Worm (Caenorhabditis elegans) whole organism, late embryonic: ENCODE data around the gene C04E6.7.

Source experiments
- C08G9.2 ChIP-seq: sonication (generic microtip); optimal IDR thresholded peaks from 2 replicates; lab custom pipeline; 2016; ENCODE audit warnings: mild to moderate bottlenecking, missing genetic modification characterization, moderate library complexity, missing compliant biosample characterization
- C38D4.7 ChIP-seq: fragments of 200-800 bp; sonication (Bioruptor generic); optimal IDR thresholded peaks from 2 replicates; lab custom pipeline; 2018; ENCODE audit warnings: mild to moderate bottlenecking, missing genetic modification characterization, moderate library complexity, missing compliant biosample characterization
- K02D7.2 ChIP-seq: sonication (generic microtip); optimal IDR thresholded peaks from 2 replicates; lab custom pipeline; 2017; ENCODE audit warnings: mild to moderate bottlenecking, missing genetic modification characterization, missing compliant biosample characterization
- K09A11.1 ChIP-seq: sonication (generic microtip); optimal IDR thresholded peaks from 2 replicates; lab custom pipeline; 2017; ENCODE audit warnings: antibody characterized with exemption, mild to moderate bottlenecking, missing genetic modification characterization, missing compliant biosample characterization; ENCODE audit not compliant: insufficient read depth
- T23F11.4 ChIP-seq: fragments of 200-800 bp; sonication (Bioruptor generic); optimal IDR thresholded peaks from 2 replicates; lab custom pipeline; 2018; ENCODE audit warnings: mild to moderate bottlenecking, missing genetic modification characterization, missing compliant biosample characterization
- ama-1 ChIP-seq: fragments of 150-350 bp; optimal IDR thresholded peaks from 2 replicates; lab custom pipeline; 2014
- ceh-2 ChIP-seq: sonication (generic microtip); optimal IDR thresholded peaks from 2 replicates; lab custom pipeline; 2016; ENCODE audit warnings: missing genotype, missing genetic modification characterization, missing compliant biosample characterization
- ceh-31 ChIP-seq: sonication (generic microtip); optimal IDR thresholded peaks from 2 replicates; lab custom pipeline; 2016; ENCODE audit warnings: missing genetic modification characterization, missing compliant biosample characterization
- ceh-34 ChIP-seq: sonication (generic microtip); optimal IDR thresholded peaks from 2 replicates; lab custom pipeline; 2016; ENCODE audit warnings: mild to moderate bottlenecking, missing genetic modification characterization, missing compliant biosample characterization
- ceh-9 ChIP-seq: sonication (generic microtip); optimal IDR thresholded peaks from 2 replicates; lab custom pipeline; 2016; ENCODE audit warnings: mild to moderate bottlenecking, missing genetic modification characterization, inconsistent platforms, missing compliant biosample characterization
- che-1 ChIP-seq: sonication (generic microtip); optimal IDR thresholded peaks from 2 replicates; lab custom pipeline; 2016; ENCODE audit warnings: mild to moderate bottlenecking, missing genetic modification characterization, missing compliant biosample characterization
- dve-1 ChIP-seq: sonication (generic microtip); optimal IDR thresholded peaks from 2 replicates; lab custom pipeline; 2017; ENCODE audit warnings: antibody characterized with exemption, mild to moderate bottlenecking, missing genetic modification characterization, missing compliant biosample characterization
- elt-2 ChIP-seq: sonication (generic microtip); optimal IDR thresholded peaks from 2 replicates; lab custom pipeline; 2016; ENCODE audit warnings: missing genetic modification reagents, missing genetic modification characterization, missing compliant biosample characterization
- elt-4 ChIP-seq: sonication (generic microtip); optimal IDR thresholded peaks from 2 replicates; lab custom pipeline; 2016; ENCODE audit warnings: missing genetic modification characterization, missing compliant biosample characterization
- ets-4 ChIP-seq: sonication (generic microtip); optimal IDR thresholded peaks from 2 replicates; lab custom pipeline; 2016; ENCODE audit warnings: missing genetic modification characterization, missing compliant biosample characterization
- fkh-10 ChIP-seq: fragments of 150-350 bp; optimal IDR thresholded peaks from 2 replicates; lab custom pipeline; 2014; ENCODE audit warnings: missing biosample characterization, missing genetic modification reagents, missing genetic modification characterization
- fkh-6 ChIP-seq: sonication (generic microtip); optimal IDR thresholded peaks from 2 replicates; lab custom pipeline; 2016; ENCODE audit warnings: missing genetic modification characterization, missing compliant biosample characterization
- hlh-13 ChIP-seq: fragments of 200-800 bp; sonication (Bioruptor generic); optimal IDR thresholded peaks from 2 replicates; lab custom pipeline; 2018; ENCODE audit warnings: mild to moderate bottlenecking, missing genetic modification characterization, missing compliant biosample characterization
- hlh-15 ChIP-seq: sonication (generic microtip); optimal IDR thresholded peaks from 2 replicates; lab custom pipeline; 2016; ENCODE audit warnings: missing genetic modification characterization, missing compliant biosample characterization
- hlh-30 ChIP-seq: sonication (generic microtip); optimal IDR thresholded peaks from 2 replicates; lab custom pipeline; 2017; ENCODE audit warnings: antibody characterized with exemption, missing genetic modification characterization, missing compliant biosample characterization; ENCODE audit not compliant: insufficient read depth
- hlh-8 ChIP-seq: sonication (generic microtip); optimal IDR thresholded peaks from 2 replicates; lab custom pipeline; 2016; ENCODE audit warnings: missing genotype, missing genetic modification characterization, missing compliant biosample characterization
- lim-6 ChIP-seq: sonication (generic microtip); optimal IDR thresholded peaks from 2 replicates; lab custom pipeline; 2016; ENCODE audit warnings: missing genetic modification characterization, missing compliant biosample characterization
- madf-2 ChIP-seq: sonication (generic microtip); optimal IDR thresholded peaks from 2 replicates; lab custom pipeline; 2017; ENCODE audit warnings: missing genetic modification characterization, missing compliant biosample characterization
- nfya-1 ChIP-seq: sonication (generic microtip); optimal IDR thresholded peaks from 2 replicates; lab custom pipeline; 2017; ENCODE audit warnings: missing genetic modification characterization, mild to moderate bottlenecking, missing compliant biosample characterization, antibody characterized with exemption, moderate library complexity
- pha-2 ChIP-seq: sonication (generic microtip); optimal IDR thresholded peaks from 2 replicates; lab custom pipeline; 2017; ENCODE audit warnings: mild to moderate bottlenecking, missing genetic modification characterization, missing compliant biosample characterization
- pha-4 ChIP-seq: fragments of 150-350 bp; optimal IDR thresholded peaks from 2 replicates; lab custom pipeline; 2018; ENCODE audit warnings: missing biosample characterization, missing genetic modification reagents, missing genetic modification characterization
- ref-2 ChIP-seq: sonication (generic microtip); optimal IDR thresholded peaks from 2 replicates; lab custom pipeline; 2016; ENCODE audit warnings: missing genetic modification characterization, missing compliant biosample characterization
- syd-9 ChIP-seq: sonication (generic microtip); optimal IDR thresholded peaks from 2 replicates; lab custom pipeline; 2016; ENCODE audit warnings: mild to moderate bottlenecking, missing genetic modification characterization, moderate library complexity, missing compliant biosample characterization
- tbx-7 ChIP-seq: sonication (generic microtip); optimal IDR thresholded peaks from 2 replicates; lab custom pipeline; 2016; ENCODE audit warnings: missing genotype, missing genetic modification characterization, missing compliant biosample characterization
- ztf-16 ChIP-seq: sonication (generic microtip); optimal IDR thresholded peaks from 2 replicates; lab custom pipeline; 2017; ENCODE audit warnings: missing genetic modification characterization, missing compliant biosample characterization

Gene C04E6.7

DNA sequence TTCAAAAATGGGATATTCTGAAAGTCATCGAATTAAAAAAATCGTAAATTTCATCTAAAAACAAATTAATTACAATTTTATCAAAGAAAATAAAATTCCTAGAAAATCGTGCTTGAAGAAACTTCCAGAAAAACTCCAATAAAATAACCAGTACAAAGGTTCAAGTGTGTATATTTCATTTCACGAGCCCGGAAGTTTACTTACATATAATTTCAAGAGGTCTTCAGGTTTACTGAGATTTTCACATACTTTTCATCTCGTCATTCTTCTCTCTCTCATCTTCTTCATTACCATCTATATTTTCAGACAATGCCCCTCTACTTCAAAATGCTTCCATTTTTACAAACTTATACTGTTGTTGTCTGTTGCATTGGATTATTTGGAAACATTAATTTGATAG lies 29.1 kb downstream of the C04E6.7 start, which contains the start of gene srsx-18:
Gene srsx-18 (plus strand): TSS at position 301 of the 400 bp plus-strand sequence.
- TF ChIP-seq C08G9.2 (tag; lab: Kevin White, UChicago) (no peak), nfya-1 (no peak), ceh-34 (tag; lab: Kevin White, UChicago) (no peak), pha-4 (tag; lab: Kevin White, UChicago) (no peak), C38D4.7 (no peak), syd-9 (tag; lab: Kevin White, UChicago) (no peak), elt-4 (tag; lab: Kevin White, UChicago) (no peak)

DNA sequence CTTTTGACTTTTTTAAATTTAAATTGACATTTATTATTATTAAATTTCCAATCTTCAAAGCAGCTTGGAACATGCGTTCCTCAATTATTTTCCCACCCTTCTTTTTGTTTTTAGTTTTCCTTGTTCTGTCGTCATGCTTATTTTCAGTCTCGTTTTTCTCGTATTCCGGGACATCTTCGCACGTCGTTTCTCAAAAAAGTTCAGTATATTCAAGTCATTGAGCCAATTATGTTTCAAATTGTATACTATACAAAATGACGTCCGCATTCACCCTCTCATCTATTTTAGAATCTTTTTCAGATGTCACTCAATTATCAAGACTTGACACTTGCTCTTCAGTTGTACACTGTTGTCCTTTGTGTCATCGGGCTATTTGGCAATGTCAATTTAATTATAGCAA lies 34.2 kb downstream of the C04E6.7 start, which contains the start of gene srsx-17:
Gene srsx-17 (plus strand): TSS at position 301 of the 400 bp plus-strand sequence.
- no peak for TF ChIP-seq T23F11.4 (GFP tag; lab: Kevin White, UChicago)

DNA sequence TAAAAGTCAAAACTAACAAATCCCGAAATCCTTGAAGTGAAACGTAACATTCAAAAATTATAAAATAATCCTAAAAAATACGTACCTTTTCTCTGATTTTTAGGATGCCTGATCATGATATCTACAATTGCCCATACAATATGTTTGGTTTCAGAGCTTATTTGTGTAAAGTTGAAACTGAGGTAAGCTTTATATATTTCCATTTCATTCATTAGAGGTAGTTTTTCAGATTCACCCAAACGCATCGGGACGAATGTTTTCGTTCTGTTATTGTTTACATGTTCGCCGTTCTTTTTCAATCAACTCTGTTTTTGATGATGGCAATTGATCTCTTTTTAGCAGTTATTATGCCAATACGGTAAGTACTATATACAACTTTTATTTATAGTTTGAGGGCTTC lies 34.9 kb downstream of the C04E6.7 start:
- TF ChIP-seq ref-2 (tag; lab: Kevin White, UChicago) (no peak), fkh-6 (no peak), che-1 (tag; lab: Kevin White, UChicago) (no peak), K09A11.1 (no peak), ets-4 (no peak), hlh-13 (GFP tag; lab: Kevin White, UChicago) (no peak), tbx-7 (tag; lab: Kevin White, UChicago) (no peak), ceh-9 (tag; lab: Kevin White, UChicago) (no peak), hlh-15 (tag; lab: Kevin White, UChicago) (no peak), C08G9.2 (tag; lab: Kevin White, UChicago) (no peak), ztf-16 (tag; lab: Kevin White, UChicago) (no peak), ceh-2 (tag; lab: Kevin White, UChicago) (no peak), T23F11.4 (GFP tag; lab: Kevin White, UChicago) (no peak), hlh-8 (tag; lab: Kevin White, UChicago) (no peak), C38D4.7 (no peak), pha-2 (tag; lab: Kevin White, UChicago) (no peak)

DNA sequence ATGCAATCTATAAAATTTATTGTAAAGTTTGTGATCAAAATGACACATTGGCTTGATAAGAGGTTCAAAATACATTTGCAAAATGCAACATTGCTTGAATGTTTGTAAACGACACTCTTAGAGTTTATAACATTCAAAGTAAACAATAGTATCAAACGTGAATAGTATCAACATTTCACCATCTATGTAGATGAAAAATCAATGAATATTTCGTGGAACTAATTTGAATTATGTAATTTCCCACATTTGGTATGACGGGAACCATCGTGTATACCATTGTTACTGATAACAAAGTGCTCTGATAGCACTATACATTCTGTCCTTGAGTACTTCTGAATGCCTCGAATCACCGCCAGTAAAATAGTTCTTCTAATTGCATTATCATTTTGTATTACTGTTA lies 37.5 kb downstream of the C04E6.7 start, which contains the start of gene galt-1:
Gene galt-1 (plus strand): TSS at position 318 of the 400 bp plus-strand sequence.
- TF ChIP-seq dve-1 (tag; lab: Kevin White, UChicago) (no peak), C38D4.7 (no peak), madf-2 (no peak), hlh-8 (tag; lab: Kevin White, UChicago) (no peak), elt-2 (tag; lab: Kevin White, UChicago) (peak; percentile 55), ceh-31 (tag; lab: Kevin White, UChicago) (no peak), fkh-10 (no peak)

DNA sequence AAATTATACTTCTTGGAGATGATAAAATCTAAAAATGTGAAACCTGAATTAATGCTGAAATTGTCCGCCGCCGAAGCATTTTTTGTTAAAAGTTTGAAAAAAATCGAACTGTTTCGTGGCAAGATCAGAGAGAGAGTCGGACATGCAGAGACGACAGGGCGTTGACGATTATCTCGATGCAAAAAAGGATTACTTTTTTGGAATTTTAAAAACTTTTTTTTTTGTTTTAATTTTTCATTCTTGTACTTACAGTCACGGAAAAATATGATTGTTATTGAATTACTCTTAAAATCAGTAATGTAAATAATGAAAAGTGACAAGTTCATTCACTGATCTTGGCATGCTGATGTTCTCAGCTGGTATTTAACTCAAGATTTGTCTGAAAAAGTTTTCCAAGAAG lies 43.6 kb downstream of the C04E6.7 start, which contains the start of the genes M03F8.5 and M03F8.7:
Gene M03F8.5 (minus strand): TSS at position 101 of the 400 bp plus-strand sequence.
Gene M03F8.7 (plus strand): TSS at position 249 of the 400 bp plus-strand sequence.
- TF ChIP-seq hlh-8 (tag; lab: Kevin White, UChicago) (no peak), elt-2 (tag; lab: Kevin White, UChicago) (no peak), ama-1 (lab: Kevin White, UChicago) (no peak), C38D4.7 (no peak), elt-4 (tag; lab: Kevin White, UChicago) (no peak), ets-4 (no peak), ceh-2 (tag; lab: Kevin White, UChicago) (no peak), K02D7.2 (tag; lab: Kevin White, UChicago) (no peak), T23F11.4 (GFP tag; lab: Kevin White, UChicago) (no peak)

DNA sequence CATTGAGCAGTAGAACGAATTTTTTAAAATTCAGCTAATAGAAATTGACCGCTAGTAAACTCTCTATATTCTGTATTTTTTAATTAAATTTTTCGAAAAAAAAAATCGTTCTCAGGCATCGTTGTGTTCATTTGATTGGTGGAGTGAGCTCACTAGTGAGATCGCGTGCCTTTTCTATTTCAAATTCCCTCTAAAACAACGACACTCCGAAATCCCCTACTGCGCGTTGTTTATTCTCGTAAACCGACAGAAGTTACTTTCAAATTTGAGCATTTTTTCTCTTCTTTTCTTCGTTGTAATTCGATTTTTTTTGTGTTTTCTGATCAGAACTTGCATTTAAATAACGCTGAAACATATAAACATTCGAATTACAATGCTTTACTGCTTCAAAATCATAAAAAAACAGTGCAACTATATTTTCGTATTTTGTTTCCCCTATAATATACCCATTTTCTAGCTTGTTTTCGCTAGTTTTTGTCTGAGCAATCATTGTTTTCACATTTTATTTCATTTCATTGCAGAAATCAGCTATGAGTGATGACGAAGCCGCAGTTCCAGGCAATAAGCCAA lies 46.5 kb downstream of the C04E6.7 start, which contains the start of gene syf-3:
Gene syf-3 (plus strand): TSS at position 520 of the 570 bp plus-strand sequence.
- no peak for TF ChIP-seq ceh-31 (tag; lab: Kevin White, UChicago)
- no peak for TF ChIP-seq lim-6 (tag; lab: Kevin White, UChicago)
- TF ChIP-seq hlh-30 (tag; lab: Kevin White, UChicago): no peak
- TF ChIP-seq nfya-1: peak; percentile 42
- TF ChIP-seq ceh-9 (tag; lab: Kevin White, UChicago): no peak
- TF ChIP-seq ztf-16 (tag; lab: Kevin White, UChicago): no peak
- no peak for TF ChIP-seq ref-2 (tag; lab: Kevin White, UChicago)
- TF ChIP-seq hlh-15 (tag; lab: Kevin White, UChicago): no peak
